Worm (Caenorhabditis elegans) whole organism, L2 larva: Measurements from ENCODE around the gene mmaa-1.
A peak's percentile ranks its signal among the peaks of the same experiment; 100 is the strongest.

Experiments
- F13H6.1 ChIP-seq: sonication (generic microtip); optimal IDR thresholded peaks from 2 replicates; lab custom pipeline; 2016; ENCODE audit warnings: missing genetic modification characterization, missing compliant biosample characterization
- R02D3.7 ChIP-seq: fragments of 150-350 bp; optimal IDR thresholded peaks from 2 replicates; lab custom pipeline; 2014; ENCODE audit warnings: missing biosample characterization, missing genetic modification characterization
- ZK546.5 ChIP-seq: sonication (generic microtip); optimal IDR thresholded peaks from 2 replicates; lab custom pipeline; 2017; ENCODE audit warnings: missing biosample characterization, missing genetic modification characterization
- alr-1 ChIP-seq: fragments of 150-350 bp; optimal IDR thresholded peaks from 2 replicates; lab custom pipeline; 2014; ENCODE audit warnings: missing biosample characterization, missing genetic modification characterization
- ama-1 ChIP-seq: fragments of 150-350 bp; optimal IDR thresholded peaks from 2 replicates; lab custom pipeline; 2018; ENCODE audit warnings: inconsistent platforms
- blmp-1 ChIP-seq: sonication (generic microtip); optimal IDR thresholded peaks from 2 replicates; lab custom pipeline; 2017; ENCODE audit warnings: missing genetic modification characterization, mild to moderate bottlenecking, missing compliant biosample characterization, antibody characterized with exemption, moderate library complexity; ENCODE audit not compliant: insufficient read depth
- ceh-16 ChIP-seq: fragments of 150-350 bp; optimal IDR thresholded peaks from 2 replicates; lab custom pipeline; 2014; ENCODE audit warnings: missing biosample characterization, missing genetic modification characterization
- ceh-82 ChIP-seq: fragments of 150-350 bp; optimal IDR thresholded peaks from 2 replicates; lab custom pipeline; 2014; ENCODE audit warnings: missing biosample characterization, missing genetic modification characterization
- crh-2 ChIP-seq: sonication (generic microtip); optimal IDR thresholded peaks from 2 replicates; lab custom pipeline; 2017; ENCODE audit warnings: missing biosample characterization, missing genetic modification characterization
- dmd-4 ChIP-seq: sonication (generic microtip); optimal IDR thresholded peaks from 2 replicates; lab custom pipeline; 2017; ENCODE audit warnings: missing biosample characterization, missing genetic modification characterization
- elt-1 ChIP-seq: fragments of 150-350 bp; optimal IDR thresholded peaks from 2 replicates; lab custom pipeline; 2014; ENCODE audit warnings: missing biosample characterization, missing genetic modification characterization
- fos-1 ChIP-seq: fragments of 150-350 bp; optimal IDR thresholded peaks from 2 replicates; lab custom pipeline; 2014; ENCODE audit warnings: missing biosample characterization, missing genetic modification characterization
- lin-11 ChIP-seq: fragments of 150-350 bp; sonication (generic microtip); optimal IDR thresholded peaks from 2 replicates; lab custom pipeline; 2014; ENCODE audit warnings: missing biosample characterization, missing genetic modification characterization, inconsistent platforms, mixed read lengths
- lin-13 ChIP-seq: fragments of 150-350 bp; optimal IDR thresholded peaks from 2 replicates; lab custom pipeline; 2014; ENCODE audit warnings: missing biosample characterization, missing genetic modification reagents, missing genetic modification characterization
- lin-39 ChIP-seq: fragments of 150-350 bp; optimal IDR thresholded peaks from 2 replicates; lab custom pipeline; 2014; ENCODE audit warnings: missing biosample characterization, missing genetic modification reagents, missing genetic modification characterization
- mab-5 ChIP-seq: fragments of 150-350 bp; optimal IDR thresholded peaks from 2 replicates; lab custom pipeline; 2014; ENCODE audit warnings: missing biosample characterization, missing genetic modification characterization
- mdl-1 ChIP-seq, 2 experiments: fragments of 150-350 bp in 1 of 2; sonication (generic microtip) in 1 of 2; optimal IDR thresholded peaks; 2 replicates each; lab custom pipeline; 2017; ENCODE audit warnings: missing biosample characterization in 2 of 2, missing genetic modification characterization in 2 of 2
- nhr-10 ChIP-seq: sonication (generic microtip); optimal IDR thresholded peaks from 2 replicates; lab custom pipeline; 2017; ENCODE audit warnings: missing biosample characterization, missing genetic modification characterization
- nhr-12 ChIP-seq: fragments of 150-350 bp; optimal IDR thresholded peaks from 2 replicates; lab custom pipeline; 2014; ENCODE audit warnings: missing biosample characterization, missing genetic modification characterization
- nhr-129 ChIP-seq: fragments of 150-350 bp; optimal IDR thresholded peaks from 2 replicates; lab custom pipeline; 2014; ENCODE audit warnings: missing biosample characterization, missing genetic modification characterization
- nhr-21 ChIP-seq: fragments of 150-350 bp; optimal IDR thresholded peaks from 2 replicates; lab custom pipeline; 2014; ENCODE audit warnings: missing biosample characterization, missing genetic modification characterization
- nhr-23 ChIP-seq: fragments of 150-350 bp; optimal IDR thresholded peaks from 2 replicates; lab custom pipeline; 2014; ENCODE audit warnings: missing biosample characterization, missing genetic modification reagents, missing genetic modification characterization
- nhr-237 ChIP-seq: fragments of 150-350 bp; optimal IDR thresholded peaks from 2 replicates; lab custom pipeline; 2014; ENCODE audit warnings: missing biosample characterization, missing genetic modification characterization
- nhr-25 ChIP-seq: fragments of 150-350 bp; sonication (generic microtip); optimal IDR thresholded peaks from 3 replicates; lab custom pipeline; 2014; ENCODE audit warnings: missing biosample characterization, missing genetic modification characterization
- nhr-6 ChIP-seq: fragments of 150-350 bp; optimal IDR thresholded peaks from 2 replicates; lab custom pipeline; 2014; ENCODE audit warnings: missing biosample characterization, missing genetic modification characterization
- peb-1 ChIP-seq: fragments of 150-350 bp; optimal IDR thresholded peaks from 2 replicates; lab custom pipeline; 2014; ENCODE audit warnings: missing biosample characterization, missing genetic modification characterization
- sem-4 ChIP-seq: fragments of 150-350 bp; optimal IDR thresholded peaks from 2 replicates; lab custom pipeline; 2014; ENCODE audit warnings: missing biosample characterization, missing genetic modification reagents, missing genetic modification characterization
- skn-1 ChIP-seq: sonication (generic microtip); optimal IDR thresholded peaks from 2 replicates; lab custom pipeline; 2017; ENCODE audit warnings: missing biosample characterization, missing genetic modification characterization
- sma-3 ChIP-seq: sonication (generic microtip); optimal IDR thresholded peaks from 2 replicates; lab custom pipeline; 2016; ENCODE audit warnings: missing genetic modification reagents, missing genetic modification characterization, missing compliant biosample characterization
- sma-9 ChIP-seq, 2 experiments: fragments of 150-350 bp in 1 of 2; sonication (generic microtip) in 1 of 2; optimal IDR thresholded peaks; 2 replicates each; lab custom pipeline; 2014 to 2016; ENCODE audit warnings: missing genetic modification characterization in 2 of 2, mild to moderate bottlenecking in 1 of 2, missing biosample characterization in 1 of 2, missing compliant biosample characterization in 1 of 2, missing genetic modification reagents in 1 of 2, moderate library complexity in 1 of 2
- snpc-4 ChIP-seq: fragments of 150-350 bp; optimal IDR thresholded peaks from 2 replicates; lab custom pipeline; 2014; ENCODE audit warnings: missing biosample characterization, missing genetic modification characterization
- unc-39 ChIP-seq: fragments of 150-350 bp; optimal IDR thresholded peaks from 2 replicates; lab custom pipeline; 2014; ENCODE audit warnings: missing biosample characterization, missing genetic modification characterization
- unc-55 ChIP-seq: fragments of 150-350 bp; sonication (generic microtip); optimal IDR thresholded peaks from 3 replicates; lab custom pipeline; 2014; ENCODE audit warnings: missing biosample characterization, missing genetic modification reagents, missing genetic modification characterization
- unc-62 ChIP-seq: fragments of 150-350 bp; optimal IDR thresholded peaks from 2 replicates; lab custom pipeline; 2014; ENCODE audit warnings: missing biosample characterization, missing genetic modification reagents, missing genetic modification characterization
- zag-1 ChIP-seq: fragments of 150-350 bp; optimal IDR thresholded peaks from 2 replicates; lab custom pipeline; 2014; ENCODE audit warnings: missing biosample characterization, missing genetic modification characterization
- ztf-4 ChIP-seq: fragments of 150-350 bp; optimal IDR thresholded peaks from 2 replicates; lab custom pipeline; 2014; ENCODE audit warnings: missing biosample characterization, missing genetic modification characterization

The mmaa-1 gene

ce11 chrII:7057860-7058259 is 43.1 kb downstream of the mmaa-1 start, which contains the start of gene cth-2:
Gene cth-2 (minus strand): TSS chrII:7057960.
- TF ChIP-seq nhr-25 (tag; lab: Kevin White, UChicago) (peak; percentile 13), lin-11 (tag; lab: Kevin White, UChicago) (no peak)

ce11 chrII:7056328-7056727 is 44.6 kb downstream of the mmaa-1 start:
- peak; percentile 2 for TF ChIP-seq sma-9 (GFP tag; optimal IDR thresholded peaks at IDR 0.05; lab: Kevin White, UChicago)
- TF ChIP-seq sma-9 (tag; optimal IDR thresholded peaks at IDR 0.05; lab: Kevin White, UChicago), result no peak
- TF ChIP-seq unc-39 (tag; lab: Kevin White, UChicago), result no peak
- TF ChIP-seq mdl-1 (tag; optimal IDR thresholded peaks at IDR 0.05; lab: Kevin White, UChicago), result no peak
- no peak for TF ChIP-seq peb-1 (tag; lab: Kevin White, UChicago)
- no peak for TF ChIP-seq sem-4 (tag; lab: Kevin White, UChicago)

ce11 chrII:7054987-7055386 is 46.0 kb downstream of the mmaa-1 start, which contains the start of gene ZK1127.3:
Gene ZK1127.3 (plus strand): TSS chrII:7055287.
- TF ChIP-seq nhr-129 (tag; lab: Kevin White, UChicago), result no peak
- TF ChIP-seq zag-1 (tag; lab: Kevin White, UChicago), result no peak
- TF ChIP-seq elt-1 (tag; lab: Kevin White, UChicago), result no peak
- TF ChIP-seq unc-55, result no peak
- no peak for TF ChIP-seq sem-4 (tag; lab: Kevin White, UChicago)
- TF ChIP-seq nhr-23 (tag; lab: Kevin White, UChicago), result no peak
- no peak for TF ChIP-seq F13H6.1 (tag; lab: Kevin White, UChicago)
- TF ChIP-seq nhr-6 (tag; lab: Kevin White, UChicago), result no peak
- no peak for TF ChIP-seq R02D3.7 (tag; lab: Kevin White, UChicago)
- no peak for TF ChIP-seq ceh-82
- TF ChIP-seq ceh-16 (tag; lab: Kevin White, UChicago), result no peak
- no peak for TF ChIP-seq alr-1 (tag; lab: Kevin White, UChicago)
- TF ChIP-seq nhr-21 (tag; lab: Kevin White, UChicago), result no peak
- no peak for TF ChIP-seq peb-1 (tag; lab: Kevin White, UChicago)
- no peak for TF ChIP-seq nhr-12 (tag; lab: Kevin White, UChicago)
- no peak for TF ChIP-seq ZK546.5
- TF ChIP-seq unc-62 (GFP tag; lab: Kevin White, UChicago), result no peak
- no peak for TF ChIP-seq blmp-1 (tag; lab: Kevin White, UChicago)
- TF ChIP-seq dmd-4 (tag; lab: Kevin White, UChicago), result no peak
- no peak for TF ChIP-seq nhr-25 (tag; lab: Kevin White, UChicago)

ce11 chrII:7053649-7054048 is 47.3 kb downstream of the mmaa-1 start, which contains the start of gene ZK1127.4:
Gene ZK1127.4 (plus strand): TSS chrII:7053949.
- TF ChIP-seq skn-1 (tag; lab: Kevin White, UChicago), result no peak
- no peak for TF ChIP-seq crh-2 (tag; lab: Kevin White, UChicago)
- TF ChIP-seq fos-1 (tag; lab: Kevin White, UChicago), result no peak
- TF ChIP-seq nhr-237, result no peak
- TF ChIP-seq nhr-6 (tag; lab: Kevin White, UChicago), result no peak
- TF ChIP-seq mdl-1 (tag; optimal IDR thresholded peaks at IDR 0.05; lab: Kevin White, UChicago), result no peak
- no peak for TF ChIP-seq nhr-129 (tag; lab: Kevin White, UChicago)
- no peak for TF ChIP-seq nhr-10 (tag; lab: Kevin White, UChicago)
- no peak for TF ChIP-seq blmp-1 (tag; lab: Kevin White, UChicago)
- TF ChIP-seq lin-11 (tag; lab: Kevin White, UChicago), result no peak
- TF ChIP-seq mab-5 (tag; lab: Kevin White, UChicago), result no peak

- TF ChIP-seq blmp-1 (tag; lab: Kevin White, UChicago), result no peak
- no peak for TF ChIP-seq sma-3
- no peak for TF ChIP-seq mab-5 (tag; lab: Kevin White, UChicago)
- TF ChIP-seq lin-13 (GFP tag; lab: Kevin White, UChicago), result no peak
- no peak for TF ChIP-seq ztf-4 (tag; lab: Kevin White, UChicago)
- TF ChIP-seq unc-62 (GFP tag; lab: Kevin White, UChicago), result no peak
- TF ChIP-seq unc-55, result no peak
- no peak for TF ChIP-seq dmd-4 (tag; lab: Kevin White, UChicago)
- no peak for TF ChIP-seq snpc-4
- no peak for TF ChIP-seq lin-39 (tag; lab: Kevin White, UChicago)
- no peak for TF ChIP-seq ama-1 (lab: Kevin White, UChicago)
- TF ChIP-seq nhr-12 (tag; lab: Kevin White, UChicago), result no peak
- no peak for TF ChIP-seq nhr-6 (tag; lab: Kevin White, UChicago)
- no peak for TF ChIP-seq nhr-129 (tag; lab: Kevin White, UChicago)
- TF ChIP-seq unc-39 (tag; lab: Kevin White, UChicago), result no peak
Measured at ce11 chrII:7053001-7053400, 48.0 kb downstream of the mmaa-1 start, which contains the start of gene ZK1127.13. Gene ZK1127.13 (plus strand): TSS chrII:7053301.
